Fruit fly (Drosophila melanogaster): ENCODE data around the gene Scsalpha1.

The Scsalpha1 gene

dm6 chr3L:3824790-3825484 lies 10.9 kb downstream of the Scsalpha1 start, which contains the start of gene Rdh (continued):
- peak; percentile 79 for TF ChIP-seq Dbx (GFP tag; IDR thresholded peaks at IDR 0.05)
- TF ChIP-seq pfk (GFP tag; optimal IDR thresholded peaks at IDR 0.05), result no peak
- peak; percentile 80 for TF ChIP-seq CG12104 (GFP tag; optimal IDR thresholded peaks at IDR 0.05)
- TF ChIP-seq gro (GFP tag; optimal IDR thresholded peaks at IDR 0.05), result peak; percentile 28
- TF ChIP-seq CG13775 (GFP tag; optimal IDR thresholded peaks at IDR 0.05), result peak; percentile 82
- no peak for TF ChIP-seq inv (GFP tag; IDR thresholded peaks at IDR 0.05; ENCODE audit: partially characterized antibody)
- peak; percentile 81 for TF ChIP-seq CG2120 (GFP tag; optimal IDR thresholded peaks at IDR 0.05)
- TF ChIP-seq Hr51 (GFP tag; optimal IDR thresholded peaks at IDR 0.05), result peak; percentile 56 to 86
- peak; percentile 93 for TF ChIP-seq CG17361 (GFP tag; IDR thresholded peaks at IDR 0.05)
- no peak for TF ChIP-seq CG8944 (GFP tag; optimal IDR thresholded peaks at IDR 0.05)
- peak; percentile 76 for TF ChIP-seq org-1 (GFP tag; optimal IDR thresholded peaks at IDR 0.05)
- TF ChIP-seq az2 (GFP tag; optimal IDR thresholded peaks at IDR 0.05), result peak; percentile 65
- TF ChIP-seq gsb-n (tag; optimal IDR thresholded peaks at IDR 0.05), result peak; percentile 68
- TF ChIP-seq ci (GFP tag; IDR thresholded peaks at IDR 0.05), result no peak; the same call in 2 of the 3 replicates
- no peak for TF ChIP-seq CG32772 (GFP tag; IDR thresholded peaks at IDR 0.05)
- TF ChIP-seq Asciz (GFP tag; optimal IDR thresholded peaks at IDR 0.05), result peak; percentile 65
- peak; percentile 88 for TF ChIP-seq CG11504 (tag; optimal IDR thresholded peaks at IDR 0.05)
- no peak for TF ChIP-seq dm (GFP tag; optimal IDR thresholded peaks at IDR 0.05)
- no peak for TF ChIP-seq chm (GFP tag; IDR thresholded peaks at IDR 0.05)
- peak; percentile 81 for TF ChIP-seq CG13296 (GFP tag; optimal IDR thresholded peaks at IDR 0.05)
- TF ChIP-seq CG15696 (tag; optimal IDR thresholded peaks at IDR 0.05), result peak; percentile 75
- no peak for TF ChIP-seq grn (GFP tag; optimal IDR thresholded peaks at IDR 0.05)
- 0 out of 2 replicates have a peak, but pooled peaks have one; percentile 10 for TF ChIP-seq Taf1 (GFP tag; IDR thresholded peaks at IDR 0.05)
- TF ChIP-seq gem (tag; optimal IDR thresholded peaks at IDR 0.05), result peak; percentile 90
- TF ChIP-seq CkIIα-i1 (GFP tag; IDR thresholded peaks at IDR 0.05), result no peak
- peak; percentile 70; the same call in 1 of the 3 replicates for TF ChIP-seq so (GFP tag; IDR thresholded peaks at IDR 0.05)
- TF ChIP-seq vvl (GFP tag; IDR thresholded peaks at IDR 0.05), result peak; percentile 78
- TF ChIP-seq Bteb2 (GFP tag; optimal IDR thresholded peaks at IDR 0.05), result peak; percentile 19
- TF ChIP-seq CG1792 (GFP tag; optimal IDR thresholded peaks at IDR 0.05), result peak; percentile 2
- peak; percentile 61 for TF ChIP-seq CG14441 (GFP tag; IDR thresholded peaks at IDR 0.05)
- TF ChIP-seq CG8359 (GFP tag; optimal IDR thresholded peaks at IDR 0.05; ENCODE audit: borderline replicate concordance), result peak; percentile 49
- peak; percentile 14 for TF ChIP-seq CG7786 (GFP tag; optimal IDR thresholded peaks at IDR 0.05)
- peak; percentile 53 for TF ChIP-seq CG17328 (GFP tag; IDR thresholded peaks at IDR 0.05)
- peak; percentile 88 for TF ChIP-seq CG10543 (GFP tag; optimal IDR thresholded peaks at IDR 0.05)
- no peak for TF ChIP-seq ro (GFP tag; IDR thresholded peaks at IDR 0.05)
- no peak for TF ChIP-seq CG14965 (GFP tag; optimal IDR thresholded peaks at IDR 0.05; ENCODE audit: borderline replicate concordance)
- TF ChIP-seq E2f2 (GFP tag; IDR thresholded peaks at IDR 0.05), result peak; percentile 47; the same call in 1 of the 2 replicates
- TF ChIP-seq rib (GFP tag; IDR thresholded peaks at IDR 0.05), result peak; percentile 34; the same call in 1 of the 2 replicates
- no peak for TF ChIP-seq cad (GFP tag; optimal IDR thresholded peaks at IDR 0.05)
- TF ChIP-seq otp (GFP tag; IDR thresholded peaks at IDR 0.05), result no peak
- no peak for TF ChIP-seq al (GFP tag; IDR thresholded peaks at IDR 0.05)
- TF ChIP-seq Poxn (GFP tag; IDR thresholded peaks at IDR 0.05), result peak; percentile 30; the same call in 1 of the 2 replicates
- TF ChIP-seq jumu (GFP tag; optimal IDR thresholded peaks at IDR 0.05), result no peak
- TF ChIP-seq lov (optimal IDR thresholded peaks at IDR 0.05), result no peak
- no peak for TF ChIP-seq lov (GFP tag; IDR thresholded peaks at IDR 0.05)
- TF ChIP-seq CG11695 (GFP tag; IDR thresholded peaks at IDR 0.05), result peak; percentile 75
- peak; percentile 41 for TF ChIP-seq tup (GFP tag; optimal IDR thresholded peaks at IDR 0.05)
- TF ChIP-seq ranshi (GFP tag; IDR thresholded peaks at IDR 0.05), result peak; percentile 71
- TF ChIP-seq CG7556 (GFP tag; optimal IDR thresholded peaks at IDR 0.05), result peak; percentile 94
- no peak for TF ChIP-seq pzg (GFP tag; optimal IDR thresholded peaks at IDR 0.05)
- TF ChIP-seq dati (GFP tag; IDR thresholded peaks at IDR 0.05), result no peak

Measured in whole organism, embryonic.